Worm (Caenorhabditis elegans) whole organism, young adult: Measurements from ENCODE around the gene cth-2.

Experiments
- B0035.1 ChIP-seq: sonication (generic microtip); optimal IDR thresholded peaks from 2 replicates; lab custom pipeline; 2016; ENCODE audit warnings: missing genetic modification characterization, mild to moderate bottlenecking, missing compliant biosample characterization, missing genotype, missing genetic modification reagents
- C06A6.2 ChIP-seq: fragments of 200-800 bp; sonication (Bioruptor generic); conservative IDR thresholded peaks from 2 replicates; pipeline ENCODE4 v1.3.6; 2022; ENCODE audit warnings: missing genetic modification characterization, missing compliant biosample characterization
- F10E7.11 ChIP-seq: sonication (generic microtip); optimal IDR thresholded peaks from 2 replicates; lab custom pipeline; 2017; ENCODE audit warnings: mild to moderate bottlenecking, missing genetic modification characterization, moderate library complexity, missing compliant biosample characterization
- F23B12.7 ChIP-seq: sonication (generic microtip); optimal IDR thresholded peaks from 2 replicates; lab custom pipeline; 2017; ENCODE audit warnings: missing genetic modification characterization, mild to moderate bottlenecking, missing compliant biosample characterization, antibody characterized with exemption, moderate library complexity; ENCODE audit not compliant: insufficient read depth
- F33H1.4 ChIP-seq: fragments of 200-800 bp; sonication (Bioruptor generic); IDR thresholded peaks from 2 replicates; pipeline ENCODE4 v1.3.6; 2022; ENCODE audit warnings: missing genetic modification reagents, missing genetic modification characterization, missing compliant biosample characterization
- F39B2.1 ChIP-seq: fragments of 200-800 bp; sonication (Bioruptor generic); IDR thresholded peaks from 2 replicates; pipeline ENCODE4 v1.3.6; 2022; ENCODE audit warnings: missing genetic modification reagents, missing genetic modification characterization, missing compliant biosample characterization
- F49E8.2 ChIP-seq: sonication (generic microtip); optimal IDR thresholded peaks from 3 replicates; lab custom pipeline; 2017; ENCODE audit warnings: missing genetic modification characterization, mild to moderate bottlenecking, missing compliant biosample characterization, antibody characterized with exemption, moderate library complexity; ENCODE audit not compliant: insufficient read depth
- Y53G8AR.9 ChIP-seq: fragments of 200-800 bp; sonication (Bioruptor generic); conservative IDR thresholded peaks from 2 replicates; pipeline ENCODE4 v1.3.6; 2022; ENCODE audit warnings: missing genetic modification reagents, missing genetic modification characterization, missing compliant biosample characterization
- Y79H2A.3 ChIP-seq: fragments of 200-800 bp; sonication (Bioruptor generic); conservative IDR thresholded peaks from 2 replicates; pipeline ENCODE4 v1.3.6; 2022; ENCODE audit warnings: missing genetic modification reagents, missing genetic modification characterization, missing compliant biosample characterization
- akir-1 ChIP-seq: fragments of 200-800 bp; sonication (Bioruptor generic); optimal IDR thresholded peaks from 2 replicates; lab custom pipeline; 2018; ENCODE audit warnings: mild to moderate bottlenecking, missing genetic modification characterization, moderate library complexity, missing compliant biosample characterization
- aptf-2 ChIP-seq: fragments of 200-800 bp; sonication (Bioruptor generic); conservative IDR thresholded peaks from 2 replicates; pipeline ENCODE4 v1.3.6; 2022; ENCODE audit warnings: missing genetic modification reagents, missing genetic modification characterization, missing compliant biosample characterization
- aptf-3 ChIP-seq: fragments of 200-800 bp; sonication (Bioruptor generic); IDR thresholded peaks from 2 replicates; pipeline ENCODE4 v1.3.6; 2022; ENCODE audit warnings: missing genetic modification characterization, missing compliant biosample characterization
- atf-7 ChIP-seq: sonication (generic microtip); optimal IDR thresholded peaks from 2 replicates; lab custom pipeline; 2017; ENCODE audit warnings: mild to moderate bottlenecking, missing genetic modification characterization, missing compliant biosample characterization
- attf-3 ChIP-seq: fragments of 200-800 bp; sonication (Bioruptor generic); conservative IDR thresholded peaks from 2 replicates; pipeline ENCODE4 v1.3.6; 2022; ENCODE audit warnings: missing genetic modification reagents, missing genetic modification characterization, missing compliant biosample characterization
- attf-5 ChIP-seq: fragments of 200-800 bp; sonication (Bioruptor generic); optimal IDR thresholded peaks from 2 replicates; lab custom pipeline; 2018; ENCODE audit warnings: mild to moderate bottlenecking, missing genetic modification characterization, missing compliant biosample characterization
- attf-6 ChIP-seq: fragments of 200-800 bp; sonication (Bioruptor generic); IDR thresholded peaks from 2 replicates; pipeline ENCODE4 v1.3.6; 2022; ENCODE audit warnings: missing genetic modification reagents, missing genetic modification characterization, missing compliant biosample characterization
- ceh-58 ChIP-seq: fragments of 200-800 bp; sonication (Bioruptor generic); IDR thresholded peaks from 2 replicates; pipeline ENCODE4 v1.3.6; 2022; ENCODE audit warnings: missing genetic modification characterization, missing compliant biosample characterization
- dox-1 ChIP-seq: fragments of 200-800 bp; sonication (Bioruptor generic); IDR thresholded peaks from 2 replicates; pipeline ENCODE4 v1.3.6; 2022; ENCODE audit warnings: missing genetic modification reagents, missing genetic modification characterization, missing compliant biosample characterization
- ekl-4 ChIP-seq: fragments of 200-800 bp; sonication (Bioruptor generic); IDR thresholded peaks from 2 replicates; pipeline ENCODE4 v1.3.6; 2022; ENCODE audit warnings: missing genetic modification reagents, missing genetic modification characterization, missing compliant biosample characterization
- ets-4 ChIP-seq: fragments of 200-800 bp; sonication (Bioruptor generic); optimal IDR thresholded peaks from 2 replicates; lab custom pipeline; 2018; ENCODE audit warnings: mild to moderate bottlenecking, missing genetic modification characterization, missing compliant biosample characterization
- gei-17 ChIP-seq: fragments of 200-800 bp; sonication (Bioruptor generic); optimal IDR thresholded peaks from 2 replicates; lab custom pipeline; 2018; ENCODE audit warnings: mild to moderate bottlenecking, missing genetic modification characterization, missing compliant biosample characterization
- hlh-12 ChIP-seq: sonication (generic microtip); optimal IDR thresholded peaks from 2 replicates; lab custom pipeline; 2016; ENCODE audit warnings: missing genetic modification characterization, missing compliant biosample characterization
- hmg-1.2 ChIP-seq: fragments of 200-800 bp; sonication (Bioruptor generic); IDR thresholded peaks from 2 replicates; pipeline ENCODE4 v1.3.6; 2022; ENCODE audit warnings: missing genetic modification reagents, missing genetic modification characterization, missing compliant biosample characterization
- hsf-1 ChIP-seq: fragments of 200-800 bp; sonication (Bioruptor generic); IDR thresholded peaks from 2 replicates; pipeline ENCODE4 v1.3.6; 2022; ENCODE audit warnings: missing genetic modification reagents, missing genetic modification characterization, missing compliant biosample characterization
- lag-1 ChIP-seq: fragments of 200-800 bp; sonication (Bioruptor generic); IDR thresholded peaks from 2 replicates; pipeline ENCODE4 v1.3.6; 2022; ENCODE audit warnings: missing genetic modification reagents, missing genetic modification characterization, missing compliant biosample characterization
- let-526 ChIP-seq: fragments of 200-800 bp; sonication (Bioruptor generic); IDR thresholded peaks from 2 replicates; pipeline ENCODE4 v1.3.6; 2022; ENCODE audit warnings: missing genetic modification reagents, missing genetic modification characterization, missing compliant biosample characterization
- lin-54 ChIP-seq: fragments of 200-800 bp; sonication (Bioruptor generic); optimal IDR thresholded peaks from 2 replicates; lab custom pipeline; 2018; ENCODE audit warnings: mild to moderate bottlenecking, missing genetic modification characterization, missing compliant biosample characterization
- madf-3 ChIP-seq: fragments of 200-800 bp; sonication (Bioruptor generic); IDR thresholded peaks from 2 replicates; pipeline ENCODE4 v1.3.6; 2022; ENCODE audit warnings: missing genetic modification reagents, missing genetic modification characterization, missing compliant biosample characterization
- madf-6 ChIP-seq: fragments of 200-800 bp; sonication (Bioruptor generic); IDR thresholded peaks from 2 replicates; pipeline ENCODE4 v1.3.6; 2022; ENCODE audit warnings: missing genetic modification reagents, missing genetic modification characterization, missing compliant biosample characterization
- mel-28 ChIP-seq: sonication (generic microtip); optimal IDR thresholded peaks from 2 replicates; lab custom pipeline; 2016; ENCODE audit warnings: borderline replicate concordance, mild to moderate bottlenecking, missing genetic modification characterization, missing compliant biosample characterization
- mes-4 ChIP-seq: sonication (generic microtip); optimal IDR thresholded peaks from 2 replicates; lab custom pipeline; 2016; ENCODE audit warnings: missing genotype, missing genetic modification characterization, missing compliant biosample characterization
- nfya-2 ChIP-seq: fragments of 200-800 bp; sonication (Bioruptor generic); IDR thresholded peaks from 2 replicates; pipeline ENCODE4 v1.3.6; 2022; ENCODE audit warnings: missing genetic modification reagents, missing genetic modification characterization, missing compliant biosample characterization
- nfyb-1 ChIP-seq: fragments of 200-800 bp; sonication (Bioruptor generic); IDR thresholded peaks from 2 replicates; pipeline ENCODE4 v1.3.6; 2022; ENCODE audit warnings: missing genetic modification reagents, missing genetic modification characterization, missing compliant biosample characterization
- nhr-80 ChIP-seq: sonication (generic microtip); optimal IDR thresholded peaks from 2 replicates; lab custom pipeline; 2016; ENCODE audit warnings: missing genetic modification characterization, missing compliant biosample characterization
- nhr-90 ChIP-seq: sonication (generic microtip); optimal IDR thresholded peaks from 2 replicates; lab custom pipeline; 2016; ENCODE audit warnings: missing genotype, mild to moderate bottlenecking, missing genetic modification characterization, missing compliant biosample characterization
- rec-8 ChIP-seq, 2 experiments: sonication (generic microtip); optimal IDR thresholded peaks; 2 replicates each; lab custom pipeline; 2016; ENCODE audit warnings: mild to moderate bottlenecking in 2 of 2, missing genetic modification characterization in 2 of 2, missing genetic modification reagents in 2 of 2, missing genotype in 2 of 2, missing biosample characterization in 1 of 2, missing compliant biosample characterization in 1 of 2, moderate library complexity in 1 of 2
- snpc-3.4 ChIP-seq: sonication (generic microtip); optimal IDR thresholded peaks from 2 replicates; lab custom pipeline; 2017; ENCODE audit warnings: missing genetic modification characterization, mild to moderate bottlenecking, missing compliant biosample characterization, antibody characterized with exemption, moderate library complexity, missing genotype, missing genetic modification reagents
- sptf-2 ChIP-seq: fragments of 200-800 bp; sonication (Bioruptor generic); optimal IDR thresholded peaks from 2 replicates; lab custom pipeline; 2018; ENCODE audit warnings: mild to moderate bottlenecking, missing genetic modification characterization, missing compliant biosample characterization
- tbx-9 ChIP-seq: sonication (generic microtip); optimal IDR thresholded peaks from 2 replicates; lab custom pipeline; 2016; ENCODE audit warnings: borderline replicate concordance, missing genetic modification characterization, inconsistent platforms, missing compliant biosample characterization
- unc-62 ChIP-seq: fragments of 150-350 bp; optimal IDR thresholded peaks from 2 replicates; lab custom pipeline; 2014; ENCODE audit warnings: missing biosample characterization, missing genetic modification reagents, missing genetic modification characterization
- zim-3 ChIP-seq: sonication (generic microtip); optimal IDR thresholded peaks from 2 replicates; lab custom pipeline; 2017; ENCODE audit warnings: mild to moderate bottlenecking, missing genetic modification characterization, moderate library complexity, missing compliant biosample characterization
- ztf-22 ChIP-seq: fragments of 200-800 bp; sonication (Bioruptor generic); optimal IDR thresholded peaks from 2 replicates; lab custom pipeline; 2018; ENCODE audit warnings: mild to moderate bottlenecking, missing genetic modification characterization, moderate library complexity, missing compliant biosample characterization

The cth-2 gene

DNA sequence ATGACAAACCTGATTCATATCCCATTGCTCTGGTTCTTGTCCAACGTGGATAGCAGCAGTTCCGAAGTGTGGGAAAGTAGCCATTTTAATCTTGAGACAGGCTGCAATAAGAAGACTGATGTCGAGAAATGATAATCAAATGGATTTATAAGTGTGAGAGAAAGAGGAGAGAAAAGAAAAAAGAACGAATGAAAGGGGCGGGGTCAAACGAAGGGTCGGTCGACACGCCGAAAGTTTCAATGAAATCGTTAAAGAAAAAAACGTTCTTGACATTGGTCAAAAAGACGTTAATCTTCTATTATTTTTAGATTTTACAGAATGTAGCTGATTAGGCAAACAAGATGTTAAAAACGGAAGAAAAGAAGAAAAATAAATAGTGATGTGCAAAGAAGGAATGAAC lies at the start of gene cth-2:
TSS of gene cth-2 (minus strand) at position 101 of the 400 bp plus-strand sequence.
- TF ChIP-seq F49E8.2 (tag; lab: Kevin White, UChicago) (no peak), nhr-80 (tag; lab: Kevin White, UChicago) (peak; percentile 8)

- TF ChIP-seq F39B2.1 (peak; percentile 51; the same call in 1 of the 2 replicates), lin-54 (GFP tag; lab: Kevin White, UChicago) (peak; percentile 25), F10E7.11 (no peak), lag-1 (no peak), madf-6 (peak; percentile 67), ekl-4 (GFP tag; lab: Robert Waterston, UW) (peak; percentile 62; the same call in 1 of the 2 replicates), mes-4 (no peak), F33H1.4 (GFP tag; lab: Robert Waterston, UW) (0 out of 2 replicates have a peak, but pooled peaks have one; percentile 5), Y53G8AR.9 (GFP tag; lab: Robert Waterston, UW) (0 out of 2 replicates have a peak, but pooled peaks have one; percentile 33), madf-3 (GFP tag; lab: Robert Waterston, UW) (0 out of 2 replicates have a peak, but pooled peaks have one; percentile 6), attf-5 (GFP tag; lab: Kevin White, UChicago) (no peak), aptf-3 (GFP tag; lab: Robert Waterston, UW) (no peak), ztf-22 (GFP tag; lab: Kevin White, UChicago) (no peak), attf-6 (GFP tag; lab: Robert Waterston, UW) (peak; percentile 43; the same call in 1 of the 2 replicates), aptf-2 (GFP tag; lab: Robert Waterston, UW) (no peak), hmg-1.2 (GFP tag; lab: Robert Waterston, UW) (no peak), snpc-3.4 (tag; lab: Kevin White, UChicago) (peak; percentile 3)
These were observed 48.6 kb upstream of the cth-2 start for ce11 chrII:7106313-7106712.

DNA sequence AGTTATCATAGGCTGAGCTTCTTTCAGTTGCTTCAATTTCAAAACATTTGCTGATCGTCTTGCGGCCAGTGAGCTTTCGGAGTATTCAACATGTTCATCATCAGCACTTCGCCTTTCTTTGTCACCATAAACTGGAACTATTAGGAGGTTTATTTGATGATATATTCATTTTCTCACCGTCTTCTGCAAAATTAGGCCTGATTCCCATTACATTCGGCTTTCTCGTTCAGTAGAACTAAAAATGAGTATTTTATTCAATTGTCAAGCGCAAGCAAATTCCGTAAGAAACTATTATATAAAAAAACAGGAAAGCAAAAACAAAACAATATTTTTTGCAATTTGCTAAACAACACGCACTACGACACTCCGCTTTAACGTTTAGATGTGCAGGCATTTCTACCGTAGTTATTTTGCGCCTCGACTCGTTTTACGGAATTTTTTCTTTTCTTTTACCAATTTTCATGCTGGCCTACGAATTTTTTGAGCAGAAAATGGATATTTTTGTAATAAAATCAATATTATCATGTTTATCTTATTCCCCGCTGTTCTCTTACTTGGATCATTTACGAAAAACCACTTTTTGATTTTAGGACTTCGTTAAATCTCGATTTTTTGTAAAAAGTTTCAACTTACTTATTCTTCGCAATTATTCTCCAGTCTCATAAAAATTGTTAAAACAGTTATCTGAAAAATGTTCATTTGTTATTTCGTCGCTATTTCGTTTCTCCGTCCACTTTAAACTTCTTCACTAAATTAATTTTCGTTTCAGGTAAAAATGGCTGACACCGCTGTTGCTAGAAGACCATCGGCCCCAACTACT lies 47.2 kb upstream of the cth-2 start, which contains the start of the genes farl-11 and rpl-33:
TSS of gene farl-11 (minus strand) at position 242 of the 820 bp plus-strand sequence.
TSS of gene rpl-33 (plus strand) at position 770 of the 820 bp plus-strand sequence.
- no peak for TF ChIP-seq rec-8 (tag; optimal IDR thresholded peaks at IDR 0.05; lab: Kevin White, UChicago)
- no peak for TF ChIP-seq C06A6.2 (GFP tag; lab: Robert Waterston, UW)
- no peak for TF ChIP-seq Y79H2A.3 (GFP tag; lab: Robert Waterston, UW)
- no peak for TF ChIP-seq mel-28 (tag; lab: Kevin White, UChicago)
- TF ChIP-seq nhr-90 (tag; lab: Kevin White, UChicago): no peak
- no peak for TF ChIP-seq mes-4
- no peak for TF ChIP-seq hlh-12
- TF ChIP-seq aptf-3 (GFP tag; lab: Robert Waterston, UW): no peak
- TF ChIP-seq attf-3 (GFP tag; lab: Robert Waterston, UW): peak; percentile 99
- peak; percentile 72 for TF ChIP-seq attf-5 (GFP tag; lab: Kevin White, UChicago)
- no peak for TF ChIP-seq let-526 (GFP tag; lab: Robert Waterston, UW)
- peak; percentile 48 for TF ChIP-seq nhr-80 (tag; lab: Kevin White, UChicago)
- no peak for TF ChIP-seq ets-4 (GFP tag; lab: Kevin White, UChicago)
- no peak for TF ChIP-seq lag-1
- TF ChIP-seq F23B12.7 (tag; lab: Kevin White, UChicago): peak; percentile 89
- no peak for TF ChIP-seq sptf-2 (GFP tag; lab: Kevin White, UChicago)
- no peak for TF ChIP-seq unc-62 (GFP tag; lab: Kevin White, UChicago)
- TF ChIP-seq hsf-1 (GFP tag; lab: Robert Waterston, UW): no peak
- no peak for TF ChIP-seq nfya-2 (GFP tag; lab: Robert Waterston, UW)
- TF ChIP-seq nfyb-1: no peak
- no peak for TF ChIP-seq zim-3 (tag; lab: Kevin White, UChicago)
- TF ChIP-seq akir-1: no peak
- no peak for TF ChIP-seq ceh-58 (GFP tag; lab: Robert Waterston, UW)
- TF ChIP-seq gei-17 (GFP tag; lab: Kevin White, UChicago): no peak
- TF ChIP-seq atf-7 (tag; lab: Kevin White, UChicago): no peak
- 0 out of 2 replicates have a peak, but pooled peaks have one; percentile 16 for TF ChIP-seq dox-1
- TF ChIP-seq tbx-9 (tag; lab: Kevin White, UChicago): no peak
- TF ChIP-seq F33H1.4 (GFP tag; lab: Robert Waterston, UW): peak; percentile 57
- TF ChIP-seq B0035.1 (tag; lab: Kevin White, UChicago): no peak
- TF ChIP-seq lin-54 (GFP tag; lab: Kevin White, UChicago): peak; percentile 31
